Worm (Caenorhabditis elegans) whole organism, L1 larva: ENCODE results near the gene T27C5.10.

Experiments used
- egl-13 ChIP-seq: sonication (generic microtip); optimal IDR thresholded peaks from 2 replicates; lab custom pipeline; 2016; ENCODE audit warnings: missing genotype, missing genetic modification reagents, missing genetic modification characterization, missing compliant biosample characterization
- jun-1 ChIP-seq: fragments of 150-350 bp; optimal IDR thresholded peaks from 2 replicates; lab custom pipeline; 2014; ENCODE audit warnings: missing biosample characterization, missing genetic modification reagents, missing genetic modification characterization
- lsy-2 ChIP-seq, 2 experiments: fragments of 150-350 bp; optimal IDR thresholded peaks; 2 replicates each; lab custom pipeline; 2014; ENCODE audit warnings: missing biosample characterization in 2 of 2, missing genetic modification characterization in 2 of 2
- snpc-4 ChIP-seq: fragments of 150-350 bp; optimal IDR thresholded peaks from 2 replicates; lab custom pipeline; 2014; ENCODE audit warnings: missing biosample characterization, missing genetic modification characterization
- vab-15 ChIP-seq: sonication (generic microtip); optimal IDR thresholded peaks from 2 replicates; lab custom pipeline; 2017; ENCODE audit warnings: missing genotype, mild to moderate bottlenecking, missing genetic modification characterization, missing compliant biosample characterization

ce11 chrV:17460061-17460460 lies 30.1 kb upstream of the T27C5.10 start, which contains the start of gene srz-48:
- no peak for TF ChIP-seq egl-13 (tag; lab: Kevin White, UChicago)
- no peak for TF ChIP-seq lsy-2 (tag; optimal IDR thresholded peaks at IDR 0.05; lab: Kevin White, UChicago)
- TF ChIP-seq snpc-4 (tag; lab: Kevin White, UChicago) = no peak
- no peak for TF ChIP-seq jun-1
- TF ChIP-seq vab-15 (tag; lab: Kevin White, UChicago) = no peak
